Fruit fly (Drosophila melanogaster) whole organism, embryonic: ENCODE results near the gene CG14342.

Experiments
- CG11247 ChIP-seq: fragments of 200-800 bp; sonication (Bioruptor generic); IDR thresholded peaks from 2 replicates; pipeline ENCODE4 v1.3.6; 2022; ENCODE audit warnings: missing biosample characterization, missing genetic modification characterization
- CG13424 ChIP-seq: fragments of 200-800 bp; sonication (Bioruptor generic); optimal IDR thresholded peaks from 2 replicates; lab custom pipeline; 2019; ENCODE audit warnings: missing biosample characterization, mild to moderate bottlenecking, missing genetic modification characterization, moderate library complexity
- CG1603 ChIP-seq: fragments of 200-800 bp; sonication (Bioruptor generic); optimal IDR thresholded peaks from 2 replicates; lab custom pipeline; 2019; ENCODE audit warnings: missing biosample characterization, mild to moderate bottlenecking, missing genetic modification characterization, moderate library complexity
- CG31441 ChIP-seq: fragments of 200-800 bp; sonication (Bioruptor generic); IDR thresholded peaks from 2 replicates; pipeline ENCODE4 v1.3.6; 2022; ENCODE audit warnings: missing biosample characterization, missing genetic modification characterization
- CTCF ChIP-seq: fragments of 200-800 bp; sonication (Bioruptor generic); optimal IDR thresholded peaks from 2 replicates; lab custom pipeline; 2017; ENCODE audit warnings: missing biosample characterization, mild to moderate bottlenecking, missing genetic modification characterization, moderate library complexity
- kni ChIP-seq: fragments of 200-800 bp; sonication (Bioruptor generic); optimal IDR thresholded peaks from 3 replicates; lab custom pipeline; 2017; ENCODE audit warnings: mild to moderate bottlenecking, missing biosample characterization, missing genetic modification reagents, missing genetic modification characterization
- org-1 ChIP-seq: fragments of 200-800 bp; sonication (Bioruptor generic); optimal IDR thresholded peaks from 2 replicates; lab custom pipeline; 2017; ENCODE audit warnings: missing biosample characterization, missing genetic modification characterization

The CG14342 gene

dm6 chr2L:1253235-1253634 lies 49.2 kb downstream of the CG14342 start:
- no peak for TF ChIP-seq CG11247 (GFP tag; lab: Robert Waterston, UW)
- TF ChIP-seq kni (GFP tag; lab: Kevin White, UChicago) = no peak
- no peak for TF ChIP-seq CG13424
- TF ChIP-seq CG31441 = no peak
- TF ChIP-seq CG1603 (tag; lab: Kevin White, UChicago) = no peak
- no peak for TF ChIP-seq org-1 (GFP tag; lab: Kevin White, UChicago)
- no peak for TF ChIP-seq CTCF (GFP tag; lab: Kevin White, UChicago)
- TF ChIP-seq, all 482 proteins: peak for 0
